Worm (Caenorhabditis elegans): Measurements from ENCODE around the gene phf-32.

- no peak for TF ChIP-seq dao-5 (tag; optimal IDR thresholded peaks at IDR 0.05)
- TF ChIP-seq W03F9.2 (tag; optimal IDR thresholded peaks at IDR 0.05), result no peak
- no peak for TF ChIP-seq him-1 (tag; optimal IDR thresholded peaks at IDR 0.05)
These were observed 2.4 kb upstream of the phf-32 start for ce11 chrX:12304231-12304630.

Measured in whole organism, L4/young adult.